Worm (Caenorhabditis elegans) whole organism, L3 larva: Measurements from ENCODE around the gene Y116F11B.14.

Experiments
- fkh-10 ChIP-seq: sonication (generic microtip); optimal IDR thresholded peaks from 2 replicates; lab custom pipeline; 2017; ENCODE audit warnings: missing biosample characterization, missing genetic modification reagents, missing genetic modification characterization
- jun-1 ChIP-seq: fragments of 150-350 bp; optimal IDR thresholded peaks from 2 replicates; lab custom pipeline; 2014; ENCODE audit warnings: missing biosample characterization, missing genetic modification reagents, missing genetic modification characterization
- nhr-11 ChIP-seq: fragments of 150-350 bp; optimal IDR thresholded peaks from 2 replicates; lab custom pipeline; 2014; ENCODE audit warnings: missing biosample characterization, missing genetic modification characterization
- nhr-12 ChIP-seq: fragments of 150-350 bp; optimal IDR thresholded peaks from 2 replicates; lab custom pipeline; 2014; ENCODE audit warnings: missing biosample characterization, missing genetic modification characterization
- nhr-237 ChIP-seq: fragments of 150-350 bp; optimal IDR thresholded peaks from 2 replicates; lab custom pipeline; 2014; ENCODE audit warnings: missing biosample characterization, missing genetic modification characterization
- nhr-76 ChIP-seq: fragments of 150-350 bp; sonication (generic microtip); optimal IDR thresholded peaks from 5 replicates; lab custom pipeline; 2014; ENCODE audit warnings: missing biosample characterization, missing genetic modification characterization
- ztf-11 ChIP-seq: fragments of 150-350 bp; optimal IDR thresholded peaks from 2 replicates; lab custom pipeline; 2014; ENCODE audit warnings: missing biosample characterization, missing genetic modification characterization

ce11 chrV:19856335-19856734, 42.9 kb upstream of the Y116F11B.14 start:
- no peak for TF ChIP-seq nhr-237 (tag; lab: Kevin White, UChicago)
- TF ChIP-seq fkh-10 (GFP tag; lab: Kevin White, UChicago), result no peak
- no peak for TF ChIP-seq nhr-76
- TF ChIP-seq nhr-11 (tag; lab: Kevin White, UChicago), result no peak
- TF ChIP-seq jun-1, result no peak
- no peak for TF ChIP-seq nhr-12
- TF ChIP-seq ztf-11 (tag; lab: Kevin White, UChicago), result no peak
